Fruit fly (Drosophila melanogaster) whole organism, wandering third instar larva: ENCODE results near the gene Nckx30C.

Source experiments
- Abd-B ChIP-seq: fragments of >200 bp; optimal IDR thresholded peaks from 2 replicates; lab custom pipeline; 2017; ENCODE audit warnings: missing biosample characterization, missing genetic modification characterization
- CrebA ChIP-seq: fragments of 200-800 bp; sonication (Bioruptor generic); optimal IDR thresholded peaks from 2 replicates; lab custom pipeline; 2016; ENCODE audit warnings: missing biosample characterization, mild to moderate bottlenecking, missing genetic modification characterization, borderline replicate concordance
- Hr78 ChIP-seq: fragments of >200 bp; optimal IDR thresholded peaks from 2 replicates; lab custom pipeline; 2017; ENCODE audit warnings: missing biosample characterization, missing genetic modification characterization
- Hr83 ChIP-seq: fragments of 200-300 bp; sonication (Bioruptor generic); optimal IDR thresholded peaks from 2 replicates; lab custom pipeline; 2016; ENCODE audit warnings: missing biosample characterization, mild to moderate bottlenecking, missing genetic modification characterization, moderate library complexity; ENCODE audit not compliant: poor library complexity, severe bottlenecking
- Vsx2 ChIP-seq: fragments of 200-300, 225-300 bp; sonication (Bioruptor generic); optimal IDR thresholded peaks from 2 replicates; lab custom pipeline; 2018; ENCODE audit warnings: missing biosample characterization, missing genetic modification characterization; ENCODE audit not compliant: partially characterized antibody
- h ChIP-seq: fragments of 200-800 bp; sonication (Bioruptor generic); optimal IDR thresholded peaks from 3 replicates; lab custom pipeline; 2016; ENCODE audit warnings: missing biosample characterization, mild to moderate bottlenecking, missing genetic modification characterization
- pan ChIP-seq: fragments of >200 bp; optimal IDR thresholded peaks from 2 replicates; lab custom pipeline; 2017
- rgr ChIP-seq: fragments of 200-800 bp; sonication (Bioruptor generic); optimal IDR thresholded peaks from 3 replicates; lab custom pipeline; 2016; ENCODE audit warnings: missing biosample characterization, mild to moderate bottlenecking, missing genetic modification characterization
- sv ChIP-seq: fragments of 200-800 bp; sonication (Bioruptor generic); optimal IDR thresholded peaks from 3 replicates; lab custom pipeline; 2016; ENCODE audit warnings: missing biosample characterization, missing genetic modification characterization
- usp ChIP-seq: fragments of >200 bp; optimal IDR thresholded peaks from 2 replicates; lab custom pipeline; 2017; ENCODE audit warnings: missing biosample characterization, missing genetic modification characterization

DNA sequence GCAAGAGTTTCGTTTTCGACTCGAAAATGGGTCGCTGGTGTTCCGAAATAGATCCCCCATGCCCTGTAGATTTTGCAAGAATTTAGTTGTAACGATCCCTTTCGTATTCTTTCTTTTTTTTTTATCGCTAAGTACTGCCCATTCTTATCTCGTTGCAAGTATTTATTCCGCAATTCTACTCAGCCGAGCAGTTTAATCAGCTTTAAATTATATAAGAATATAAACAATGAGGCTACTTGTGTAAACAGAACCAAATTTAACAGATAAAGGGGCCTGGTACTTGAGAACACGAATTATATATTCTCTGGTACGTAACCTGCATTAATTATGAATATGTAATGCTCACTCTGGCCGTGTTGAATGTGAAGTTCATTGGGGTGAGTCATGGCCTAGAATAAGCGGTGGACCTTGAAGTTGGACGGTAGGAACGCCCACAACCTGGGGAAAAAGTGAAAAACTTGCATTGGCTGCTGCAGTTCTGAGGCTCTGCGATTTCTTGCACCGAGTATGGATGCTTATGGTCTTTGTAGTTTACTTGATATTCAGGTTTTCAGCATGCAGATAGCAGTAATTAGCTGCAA is 38.7 kb downstream of the Nckx30C start:
- TF ChIP-seq usp (GFP tag; lab: Kevin White, UChicago), result no peak
- TF ChIP-seq pan (lab: Kevin White, UChicago), result no peak
- TF ChIP-seq Hr78 (GFP tag; lab: Kevin White, UChicago), result no peak
- peak; percentile 32 for TF ChIP-seq rgr (GFP tag; lab: Kevin White, UChicago)
- TF ChIP-seq Hr83 (GFP tag; lab: Kevin White, UChicago), result peak; percentile 78
- TF ChIP-seq Abd-B (GFP tag; lab: Kevin White, UChicago), result no peak
- no peak for TF ChIP-seq CrebA (GFP tag; lab: Kevin White, UChicago)
- no peak for TF ChIP-seq sv
- peak; percentile 47 for TF ChIP-seq h (GFP tag; lab: Kevin White, UChicago)
- TF ChIP-seq Vsx2, result no peak
